Fruit fly (Drosophila melanogaster) whole organism: Measurements from ENCODE around the gene bcn92.

Experiments used
- CG8478 ChIP-seq: fragments of >200 bp; optimal IDR thresholded peaks from 2 replicates; lab custom pipeline; 2018; ENCODE audit warnings: inconsistent platforms
- Dll ChIP-seq: fragments of >200 bp; optimal IDR thresholded peaks from 2 replicates; lab custom pipeline; 2017
- EcR ChIP-seq, 2 experiments: fragments of >200 bp; optimal IDR thresholded peaks; 2 replicates each; lab custom pipeline; 2017; ENCODE audit warnings: missing biosample characterization in 2 of 2, missing genetic modification characterization in 2 of 2, missing genetic modification reagents in 2 of 2
- pan ChIP-seq: fragments of >200 bp; optimal IDR thresholded peaks from 2 replicates; lab custom pipeline; 2017
- psq ChIP-seq: fragments of >200 bp; optimal IDR thresholded peaks from 2 replicates; lab custom pipeline; 2017
- usp ChIP-seq: fragments of >200 bp; optimal IDR thresholded peaks from 2 replicates; lab custom pipeline; 2017; ENCODE audit warnings: missing biosample characterization, missing genetic modification characterization, mixed read lengths

bcn92 gene

DNA sequence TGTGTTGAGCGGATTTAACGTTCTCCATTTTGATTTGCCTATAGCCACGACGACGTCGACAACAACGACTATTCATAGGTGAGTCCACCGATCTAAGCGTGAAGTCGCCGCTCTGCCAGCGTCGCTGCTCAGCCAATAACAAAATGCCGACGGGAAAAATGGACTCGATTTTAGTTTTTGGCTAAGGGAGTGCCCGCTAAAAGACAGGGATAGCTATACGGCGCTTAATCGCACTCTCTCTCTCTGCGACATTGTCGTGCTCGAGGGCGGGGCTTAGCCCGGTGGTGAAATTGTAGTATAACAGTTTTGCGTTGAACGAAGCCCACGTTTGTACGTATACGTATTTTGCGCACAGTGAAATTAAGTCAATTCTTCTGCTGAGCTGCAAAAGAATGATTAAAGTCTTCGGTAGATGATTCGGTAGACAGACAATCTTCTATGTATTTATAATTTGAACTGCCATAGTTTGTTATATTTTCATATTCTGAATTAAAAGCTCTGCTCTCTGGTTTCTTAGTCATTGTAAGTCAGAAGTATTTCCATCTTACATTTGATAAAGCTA lies 23.8 kb downstream of the bcn92 start:
- TF ChIP-seq EcR (GFP tag; optimal IDR thresholded peaks at IDR 0.05; lab: Kevin White, UChicago) (no peak), psq (no peak), Dll (lab: Kevin White, UChicago) (no peak), pan (lab: Kevin White, UChicago) (no peak), CG8478 (lab: Kevin White, UChicago) (peak; percentile 10), usp (GFP tag; lab: Kevin White, UChicago) (no peak)

- TF ChIP-seq Dll (lab: Kevin White, UChicago) (no peak), CG8478 (lab: Kevin White, UChicago) (no peak), psq (no peak)
Observed at dm6 chrX:2123965-2124688, 25.3 kb downstream of the bcn92 start.

- peak; percentile 94 for TF ChIP-seq CG8478 (lab: Kevin White, UChicago)
- peak in 1 of 2 experiments; percentile 43 for TF ChIP-seq EcR (GFP tag; optimal IDR thresholded peaks at IDR 0.05; lab: Kevin White, UChicago)
- TF ChIP-seq usp (GFP tag; lab: Kevin White, UChicago) = no peak
- TF ChIP-seq pan (lab: Kevin White, UChicago) = no peak
- peak; percentile 18 for TF ChIP-seq Dll (lab: Kevin White, UChicago)
Observed at dm6 chrX:2123013-2123964, 26.2 kb downstream of the bcn92 start, which contains the start of gene ph-d. ph-d (minus strand) TSS chrX:2123286.

- no peak for TF ChIP-seq EcR (GFP tag; optimal IDR thresholded peaks at IDR 0.05; lab: Kevin White, UChicago)
- no peak for TF ChIP-seq Dll (lab: Kevin White, UChicago)
- TF ChIP-seq pan (lab: Kevin White, UChicago) = no peak
- TF ChIP-seq usp (GFP tag; lab: Kevin White, UChicago) = no peak
Observed at dm6 chrX:2121716-2122601, 27.5 kb downstream of the bcn92 start.

- TF ChIP-seq EcR (GFP tag; optimal IDR thresholded peaks at IDR 0.05; lab: Kevin White, UChicago) = no peak
- TF ChIP-seq usp (GFP tag; lab: Kevin White, UChicago) = no peak
- no peak for TF ChIP-seq pan (lab: Kevin White, UChicago)
- TF ChIP-seq CG8478 (lab: Kevin White, UChicago) = no peak
- TF ChIP-seq psq = no peak
Observed at dm6 chrX:2112660-2113059, 36.8 kb downstream of the bcn92 start.

- no peak for TF ChIP-seq Dll (lab: Kevin White, UChicago)
- TF ChIP-seq usp (GFP tag; lab: Kevin White, UChicago) = no peak
- TF ChIP-seq psq = no peak
- no peak for TF ChIP-seq CG8478 (lab: Kevin White, UChicago)
- no peak for TF ChIP-seq pan (lab: Kevin White, UChicago)
- no peak for TF ChIP-seq EcR (GFP tag; optimal IDR thresholded peaks at IDR 0.05; lab: Kevin White, UChicago)
Observed at dm6 chrX:2108639-2109038, 40.8 kb downstream of the bcn92 start.

DNA sequence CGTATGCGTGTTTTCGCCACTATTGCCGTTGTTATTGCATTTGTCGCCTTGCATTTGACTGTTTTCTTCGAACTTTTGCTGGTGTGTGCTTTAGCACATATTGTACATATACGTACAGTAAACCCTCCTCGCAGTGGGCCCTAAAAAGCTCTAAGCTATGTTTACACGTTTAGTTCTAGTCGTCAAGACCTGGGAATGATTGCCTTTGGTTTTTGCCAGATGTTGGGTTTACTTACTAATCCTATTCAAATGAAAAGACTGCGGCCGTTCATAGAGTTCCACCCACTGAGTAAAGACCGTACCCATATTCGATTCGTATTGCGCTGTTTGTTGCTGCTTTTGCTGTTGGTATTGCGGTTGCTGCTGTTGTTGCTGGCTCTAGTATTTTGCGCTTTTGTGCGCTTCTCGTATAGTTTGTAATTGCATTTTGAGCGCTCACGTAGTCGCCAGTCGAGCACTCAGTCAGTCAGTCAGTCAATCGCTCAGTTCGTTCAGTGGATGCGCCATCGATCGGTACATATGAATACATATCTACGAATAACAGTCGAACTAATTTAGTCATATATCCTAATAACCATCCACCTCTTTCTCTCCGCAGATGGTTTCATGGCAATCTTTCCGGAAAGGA lies 41.6 kb downstream of the bcn92 start:
- no peak for TF ChIP-seq Dll (lab: Kevin White, UChicago)
- TF ChIP-seq usp (GFP tag; lab: Kevin White, UChicago) = no peak
- TF ChIP-seq pan (lab: Kevin White, UChicago) = no peak
- TF ChIP-seq CG8478 (lab: Kevin White, UChicago) = no peak
- no peak for TF ChIP-seq psq
- TF ChIP-seq EcR (GFP tag; optimal IDR thresholded peaks at IDR 0.05; lab: Kevin White, UChicago) = no peak

DNA sequence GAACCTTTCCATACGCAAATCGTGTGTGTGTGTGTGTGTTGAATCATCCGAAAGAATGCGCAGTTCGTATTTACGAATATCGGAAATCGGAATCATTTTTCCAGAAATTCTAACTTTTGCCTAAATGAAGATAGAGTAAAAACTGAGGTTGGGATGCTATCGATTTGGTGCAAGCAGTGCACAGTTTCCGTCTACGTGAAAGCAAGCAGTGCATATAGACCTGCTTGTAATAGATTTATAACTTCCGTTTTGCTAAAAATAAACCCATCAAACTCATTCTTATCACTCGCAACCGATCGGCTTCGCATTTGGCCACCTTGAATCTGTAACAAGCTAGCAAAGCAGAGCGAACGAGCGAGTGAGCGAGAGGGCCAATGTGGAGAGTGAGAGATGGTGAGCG lies 43.1 kb downstream of the bcn92 start:
- TF ChIP-seq psq (no peak), Dll (lab: Kevin White, UChicago) (no peak), CG8478 (lab: Kevin White, UChicago) (no peak), pan (lab: Kevin White, UChicago) (no peak), usp (GFP tag; lab: Kevin White, UChicago) (no peak), EcR (GFP tag; optimal IDR thresholded peaks at IDR 0.05; lab: Kevin White, UChicago) (no peak)

- TF ChIP-seq psq (no peak), Dll (lab: Kevin White, UChicago) (no peak), pan (lab: Kevin White, UChicago) (no peak), EcR (GFP tag; optimal IDR thresholded peaks at IDR 0.05; lab: Kevin White, UChicago) (no peak), CG8478 (lab: Kevin White, UChicago) (no peak), usp (GFP tag; lab: Kevin White, UChicago) (no peak)
Observed at dm6 chrX:2104365-2104764, 45.1 kb downstream of the bcn92 start.

DNA sequence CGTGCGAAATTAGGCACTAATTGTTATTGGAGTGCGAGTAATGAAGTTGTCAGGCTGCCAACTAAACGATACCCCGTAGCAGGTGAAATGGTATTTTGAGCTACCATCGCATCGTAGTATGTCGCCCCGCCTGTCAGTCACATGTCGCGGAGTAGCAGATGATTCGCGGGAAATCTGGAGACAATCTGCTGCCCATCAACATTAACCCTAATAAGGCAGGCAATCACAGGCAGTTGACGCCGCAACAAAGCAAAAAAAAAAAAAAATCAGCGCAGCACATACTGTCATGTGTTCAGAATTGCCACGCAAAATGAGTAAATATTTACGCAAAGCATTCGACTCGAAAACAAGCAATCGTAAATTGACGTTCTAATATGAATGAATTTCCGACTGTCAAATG lies 45.6 kb downstream of the bcn92 start:
- no peak for TF ChIP-seq pan (lab: Kevin White, UChicago)
- TF ChIP-seq psq = no peak
- TF ChIP-seq Dll (lab: Kevin White, UChicago) = no peak
- no peak for TF ChIP-seq usp (GFP tag; lab: Kevin White, UChicago)
- no peak for TF ChIP-seq CG8478 (lab: Kevin White, UChicago)
- no peak for TF ChIP-seq EcR (GFP tag; optimal IDR thresholded peaks at IDR 0.05; lab: Kevin White, UChicago)
